Worm (Caenorhabditis elegans): ENCODE results near the gene sec-22.

- TF ChIP-seq med-1 (GFP tag; optimal IDR thresholded peaks at IDR 0.05; ENCODE audit: insufficient read depth) (no peak), tab-1 (GFP tag; IDR thresholded peaks at IDR 0.05) (no peak), cog-1 (tag; optimal IDR thresholded peaks at IDR 0.05) (no peak), ztf-23 (GFP tag; IDR thresholded peaks at IDR 0.05) (no peak)
Measured at ce11 chrX:1057821-1058377, 22.6 kb downstream of the sec-22 start.
